Fruit fly (Drosophila melanogaster): ENCODE data around the gene CG4768.

The CG4768 gene

DNA sequence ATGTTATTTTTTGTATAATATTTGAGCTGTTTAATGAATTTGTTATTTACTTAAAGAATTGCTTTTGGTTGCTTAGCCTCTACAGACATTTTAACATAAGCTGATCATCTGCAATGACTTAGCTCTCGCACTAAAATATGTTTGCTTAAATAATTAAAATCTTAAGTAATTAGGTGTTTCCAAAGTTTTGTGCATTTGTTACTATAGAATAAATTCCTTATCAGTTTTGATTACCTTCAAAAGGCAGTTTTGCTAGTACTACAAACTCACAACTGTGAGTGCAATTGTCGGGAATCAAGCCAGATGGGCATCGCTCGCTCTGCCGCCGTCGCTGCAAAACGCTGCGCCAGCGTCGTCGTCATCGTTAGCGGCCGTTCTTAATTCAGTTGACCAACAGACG lies 24.6 kb downstream of the CG4768 start (continued):
- TF ChIP-seq CG31365 (tag; optimal IDR thresholded peaks at IDR 0.05) (no peak), CG14965 (GFP tag; optimal IDR thresholded peaks at IDR 0.05; ENCODE audit: borderline replicate concordance) (no peak), CG14050 (GFP tag; IDR thresholded peaks at IDR 0.05) (no peak), rib (GFP tag; IDR thresholded peaks at IDR 0.05) (no peak), fru (optimal IDR thresholded peaks at IDR 0.05) (no peak), CG18262 (tag; optimal IDR thresholded peaks at IDR 0.05) (peak; percentile 2), jumu (GFP tag; optimal IDR thresholded peaks at IDR 0.05) (no peak), br (optimal IDR thresholded peaks at IDR 0.05) (no peak), sisA (GFP tag; IDR thresholded peaks at IDR 0.05) (no peak), CoRest (tag; optimal IDR thresholded peaks at IDR 0.05) (peak; percentile 6), CG13123 (GFP tag; optimal IDR thresholded peaks at IDR 0.05) (no peak), CG17361 (GFP tag; IDR thresholded peaks at IDR 0.05) (peak; percentile 33; the same call in 1 of the 3 replicates), gem (tag; optimal IDR thresholded peaks at IDR 0.05) (peak; percentile 8), CG9727 (GFP tag; optimal IDR thresholded peaks at IDR 0.05) (peak; percentile 0), Spps (tag; optimal IDR thresholded peaks at IDR 0.05) (no peak), vvl (GFP tag; IDR thresholded peaks at IDR 0.05) (no peak), Adf1 (GFP tag; IDR thresholded peaks at IDR 0.05) (peak; percentile 83), ap (GFP tag; IDR thresholded peaks at IDR 0.05) (no peak), trh (GFP tag; optimal IDR thresholded peaks at IDR 0.05) (no peak), Poxn (GFP tag; IDR thresholded peaks at IDR 0.05) (no peak), CG11085 (GFP tag; IDR thresholded peaks at IDR 0.05) (no peak), pum (GFP tag; optimal IDR thresholded peaks at IDR 0.05) (no peak), Sox100B (GFP tag; optimal IDR thresholded peaks at IDR 0.05) (peak; percentile 31), Vsx1 (GFP tag; optimal IDR thresholded peaks at IDR 0.05) (no peak), Xbp1 (GFP tag; optimal IDR thresholded peaks at IDR 0.05) (no peak), pnt (GFP tag; optimal IDR thresholded peaks at IDR 0.05) (no peak), sim (GFP tag; IDR thresholded peaks at IDR 0.05) (peak; percentile 37; the same call in 1 of the 2 replicates), CG15011 (GFP tag; optimal IDR thresholded peaks at IDR 0.05) (no peak), ash1 (GFP tag; optimal IDR thresholded peaks at IDR 0.05) (no peak), yki (optimal IDR thresholded peaks at IDR 0.05) (no peak), row (GFP tag; IDR thresholded peaks at IDR 0.05) (peak; percentile 56), CG7556 (GFP tag; optimal IDR thresholded peaks at IDR 0.05) (peak; percentile 12), Ssrp (tag; optimal IDR thresholded peaks at IDR 0.05) (no peak), Drgx (GFP tag; IDR thresholded peaks at IDR 0.05) (no peak), BEAF-32 (GFP tag; optimal IDR thresholded peaks at IDR 0.05) (no peak), MTF-1 (GFP tag; optimal IDR thresholded peaks at IDR 0.05; ENCODE audit: borderline replicate concordance) (no peak), Ets65A (GFP tag) (peak; percentile 7), dmrt99B (tag; optimal IDR thresholded peaks at IDR 0.05) (peak; percentile 8), CG13894 (tag; optimal IDR thresholded peaks at IDR 0.05) (no peak), nerfin-1 (tag; optimal IDR thresholded peaks at IDR 0.05) (no peak), CG31441 (GFP tag; IDR thresholded peaks at IDR 0.05) (no peak), zfh2 (GFP tag; optimal IDR thresholded peaks at IDR 0.05) (no peak), pan (optimal IDR thresholded peaks at IDR 0.05) (no peak), pan (GFP tag; optimal IDR thresholded peaks at IDR 0.05 in 1 of 2, IDR thresholded peaks at IDR 0.05 in 1 of 2) (peak in 1 of 2 experiments; percentile 16), dpn (GFP tag; optimal IDR thresholded peaks at IDR 0.05) (no peak), Chrac-16 (GFP tag; optimal IDR thresholded peaks at IDR 0.05) (no peak), Hsf (GFP tag; optimal IDR thresholded peaks at IDR 0.05) (no peak), CG12155 (GFP tag; optimal IDR thresholded peaks at IDR 0.05) (no peak), CG6272 (GFP tag; IDR thresholded peaks at IDR 0.05) (no peak), toy (GFP tag; IDR thresholded peaks at IDR 0.05) (no peak), CG9609 (GFP tag; optimal IDR thresholded peaks at IDR 0.05) (no peak), tio (GFP tag; optimal IDR thresholded peaks at IDR 0.05) (no peak), danr (GFP tag; IDR thresholded peaks at IDR 0.05) (no peak), CG2678 (tag; optimal IDR thresholded peaks at IDR 0.05) (peak; percentile 11)

Measured in whole organism, embryonic.